Worm (Caenorhabditis elegans): ENCODE data around the gene srbc-21.

DNA sequence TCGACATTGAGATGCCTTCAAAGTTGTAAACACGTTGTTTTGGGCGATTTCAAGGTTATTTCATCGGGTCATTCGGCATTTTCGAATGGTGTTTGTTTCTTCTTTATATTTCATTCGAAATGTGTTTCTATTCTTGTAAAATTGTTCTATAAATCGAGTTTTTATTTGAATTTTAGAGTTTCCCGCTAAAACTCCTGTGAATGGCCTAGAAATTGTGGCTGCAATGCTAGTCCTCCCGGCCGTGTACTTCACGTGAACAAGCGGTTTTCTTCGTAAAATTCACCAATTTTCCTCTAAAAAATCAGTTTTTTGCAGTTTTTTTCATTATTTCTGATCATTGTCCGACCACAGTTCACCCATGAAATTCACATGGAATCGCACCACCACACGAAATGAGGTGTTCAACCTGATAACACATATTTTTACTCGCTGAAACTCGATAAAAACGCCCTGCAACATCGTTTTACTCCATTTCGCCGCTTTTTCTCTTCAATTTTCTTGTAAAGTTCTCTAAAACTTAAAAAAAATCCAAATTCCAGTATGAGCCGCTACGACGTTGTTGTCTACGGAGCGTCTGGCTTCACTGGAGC, 28.2 kb upstream of the srbc-21 start, which contains the start of gene ldp-1:
- TF ChIP-seq tbx-11 (GFP tag; IDR thresholded peaks at IDR 0.05): no peak
- no peak for TF ChIP-seq ama-1 (optimal IDR thresholded peaks at IDR 0.05)
- TF ChIP-seq scrt-1 (GFP tag; IDR thresholded peaks at IDR 0.05): no peak
- TF ChIP-seq sea-1 (GFP tag; conservative IDR thresholded peaks at IDR 0.05): no peak
- no peak for TF ChIP-seq hmg-4 (GFP tag; optimal IDR thresholded peaks at IDR 0.05)
- TF ChIP-seq B0310.2 (tag; optimal IDR thresholded peaks at IDR 0.05): no peak
- TF ChIP-seq flt-1 (GFP tag; IDR thresholded peaks at IDR 0.05): no peak
- no peak for TF ChIP-seq ceh-13 (GFP tag; optimal IDR thresholded peaks at IDR 0.05)
- no peak for TF ChIP-seq ceh-36 (tag; optimal IDR thresholded peaks at IDR 0.05)

Measured in whole organism, early embryonic.